Fruit fly (Drosophila melanogaster) whole organism: ENCODE data around the gene SA2.

Experiments used
- CG8478 ChIP-seq: fragments of >200 bp; optimal IDR thresholded peaks from 2 replicates; lab custom pipeline; 2018; ENCODE audit warnings: inconsistent platforms
- EcR ChIP-seq, 2 experiments: fragments of >200 bp; optimal IDR thresholded peaks; 2 replicates each; lab custom pipeline; 2017; ENCODE audit warnings: missing biosample characterization in 2 of 2, missing genetic modification characterization in 2 of 2, missing genetic modification reagents in 2 of 2

dm6 chr3L:1442906-1443305 is 5.2 kb upstream of the SA2 start:
- no peak for TF ChIP-seq CG8478 (lab: Kevin White, UChicago)
- TF ChIP-seq EcR (GFP tag; optimal IDR thresholded peaks at IDR 0.05; lab: Kevin White, UChicago), result no peak
